Worm (Caenorhabditis elegans): ENCODE data around the gene F08G2.8.

DNA sequence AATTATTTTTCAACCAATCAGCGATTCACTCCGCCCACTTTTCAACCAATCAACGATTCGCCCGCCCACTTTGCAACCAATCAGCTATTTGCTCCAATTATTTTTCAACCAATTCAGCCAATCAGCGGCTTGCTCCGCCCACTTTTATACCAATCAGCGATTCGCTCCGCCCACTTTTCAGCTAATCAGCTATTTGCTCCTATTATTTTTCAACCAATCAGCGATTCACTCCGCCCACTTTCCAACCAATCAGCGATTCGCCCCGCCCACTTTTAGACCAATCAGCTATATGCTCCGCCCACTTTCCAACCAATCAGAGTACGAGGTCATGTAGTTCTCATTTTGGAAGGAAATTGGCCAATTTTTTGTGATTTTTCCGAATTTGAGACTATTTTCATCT, 3.2 kb downstream of the F08G2.8 start:
- TF ChIP-seq flt-1 (GFP tag; IDR thresholded peaks at IDR 0.05) (no peak), pes-1 (GFP tag; IDR thresholded peaks at IDR 0.05) (no peak), sea-1 (GFP tag; conservative IDR thresholded peaks at IDR 0.05) (no peak), ama-1 (optimal IDR thresholded peaks at IDR 0.05) (no peak)
